Worm (Caenorhabditis elegans) whole organism, L2 larva: ENCODE results near the gene fbxa-52.

Experiments used
- ama-1 ChIP-seq: fragments of 150-350 bp; optimal IDR thresholded peaks from 2 replicates; lab custom pipeline; 2018; ENCODE audit warnings: inconsistent platforms
- ceh-82 ChIP-seq: fragments of 150-350 bp; optimal IDR thresholded peaks from 2 replicates; lab custom pipeline; 2014; ENCODE audit warnings: missing biosample characterization, missing genetic modification characterization
- crh-2 ChIP-seq: sonication (generic microtip); optimal IDR thresholded peaks from 2 replicates; lab custom pipeline; 2017; ENCODE audit warnings: missing biosample characterization, missing genetic modification characterization
- elt-3 ChIP-seq: sonication (generic microtip); optimal IDR thresholded peaks from 2 replicates; lab custom pipeline; 2017; ENCODE audit warnings: missing biosample characterization, missing genetic modification characterization
- mab-5 ChIP-seq: fragments of 150-350 bp; optimal IDR thresholded peaks from 2 replicates; lab custom pipeline; 2014; ENCODE audit warnings: missing biosample characterization, missing genetic modification characterization
- nhr-11 ChIP-seq: fragments of 150-350 bp; optimal IDR thresholded peaks from 2 replicates; lab custom pipeline; 2014; ENCODE audit warnings: missing biosample characterization, missing genetic modification characterization

DNA sequence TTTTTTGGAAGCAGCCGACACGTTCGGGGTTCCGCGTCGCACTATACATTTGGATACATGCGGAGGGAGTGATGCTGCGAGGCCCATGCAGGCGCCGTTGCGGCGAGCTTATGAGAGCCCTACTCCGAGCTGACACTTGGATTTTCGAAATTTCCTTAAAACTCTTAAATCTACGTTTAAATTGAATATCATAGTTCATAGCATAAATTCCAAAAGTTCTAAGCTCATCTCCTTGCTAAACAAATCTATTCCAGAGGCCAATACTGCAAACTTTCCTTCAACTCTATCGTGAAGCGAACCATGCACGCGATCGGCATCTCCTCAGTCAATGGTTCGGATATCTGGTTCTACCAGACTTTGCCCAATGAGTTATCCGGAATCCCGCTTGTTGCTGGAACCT is 17.1 kb upstream of the fbxa-52 start, which contains the start of gene dgn-3:
- no peak for TF ChIP-seq ama-1
- TF ChIP-seq nhr-11: no peak
- TF ChIP-seq crh-2: no peak
- TF ChIP-seq mab-5 (tag; lab: Kevin White, UChicago): no peak
- no peak for TF ChIP-seq elt-3 (tag; lab: Kevin White, UChicago)
- TF ChIP-seq ceh-82 (tag; lab: Kevin White, UChicago): no peak
